Fruit fly (Drosophila melanogaster) whole organism, embryonic: Measurements from ENCODE around the gene TpnC25D.

ENCODE experiments used
- CG12942 ChIP-seq: fragments of 200-800 bp; sonication (Bioruptor generic); optimal IDR thresholded peaks from 3 replicates; lab custom pipeline; 2016; ENCODE audit warnings: missing biosample characterization, missing genetic modification characterization
- CG1603 ChIP-seq: fragments of 200-800 bp; sonication (Bioruptor generic); optimal IDR thresholded peaks from 2 replicates; lab custom pipeline; 2019; ENCODE audit warnings: missing biosample characterization, mild to moderate bottlenecking, missing genetic modification characterization, moderate library complexity
- CG2712 ChIP-seq: fragments of 200-800 bp; optimal IDR thresholded peaks from 3 replicates; lab custom pipeline; 2019; ENCODE audit warnings: missing biosample characterization, mild to moderate bottlenecking, missing genetic modification characterization, moderate library complexity
- CG4328 ChIP-seq: fragments of 200-800 bp; sonication (Bioruptor generic); optimal IDR thresholded peaks from 3 replicates; lab custom pipeline; 2017; ENCODE audit warnings: missing biosample characterization, missing genetic modification reagents, missing genetic modification characterization
- CG4424 ChIP-seq: fragments of 200-800 bp; sonication (Bioruptor generic); optimal IDR thresholded peaks from 3 replicates; lab custom pipeline; 2016; ENCODE audit warnings: missing biosample characterization, missing genetic modification characterization
- Ets97D ChIP-seq: fragments of 200-800 bp; sonication (Bioruptor generic); optimal IDR thresholded peaks from 3 replicates; lab custom pipeline; 2016; ENCODE audit warnings: missing biosample characterization, missing genetic modification characterization
- Six4 ChIP-seq: fragments of 200-800 bp; sonication (Bioruptor generic); optimal IDR thresholded peaks from 2 replicates; lab custom pipeline; 2016; ENCODE audit warnings: missing biosample characterization, missing genetic modification characterization
- bbx ChIP-seq: fragments of 200-800 bp; sonication (Bioruptor generic); IDR thresholded peaks from 2 replicates; pipeline ENCODE4 v1.3.6; 2022; ENCODE audit warnings: missing biosample characterization, missing genetic modification characterization; ENCODE audit not compliant: partially characterized antibody
- oc ChIP-seq: fragments of 200-800 bp; sonication (Bioruptor generic); optimal IDR thresholded peaks from 2 replicates; lab custom pipeline; 2018; ENCODE audit warnings: missing biosample characterization, mild to moderate bottlenecking, missing genetic modification characterization, moderate library complexity
- trh ChIP-seq: fragments of 200-800 bp; sonication (Bioruptor generic); optimal IDR thresholded peaks from 2 replicates; lab custom pipeline; 2016; ENCODE audit warnings: missing biosample characterization, missing genetic modification characterization
- ttk ChIP-seq: fragments of 200-800 bp; sonication (Bioruptor generic); IDR thresholded peaks from 2 replicates; pipeline ENCODE4 v2.1.2; 2022; ENCODE audit warnings: missing biosample characterization, missing genetic modification characterization

dm6 chr2L:5224724-5225319, 8.3 kb downstream of the TpnC25D start:
- TF ChIP-seq bbx (GFP tag; lab: Robert Waterston, UW): no peak
- TF ChIP-seq Six4 (GFP tag; lab: Kevin White, UChicago): no peak
- 0 out of 2 replicates have a peak, but pooled peaks have one; percentile 13 for TF ChIP-seq ttk (GFP tag; lab: Robert Waterston, UW)
- no peak for TF ChIP-seq Ets97D (GFP tag; lab: Kevin White, UChicago)
- TF ChIP-seq CG12942 (GFP tag; lab: Kevin White, UChicago): no peak
- TF ChIP-seq CG2712 (tag; lab: Kevin White, UChicago): no peak
- TF ChIP-seq CG4424: no peak
- TF ChIP-seq oc (tag; lab: Kevin White, UChicago): no peak
- TF ChIP-seq CG1603: no peak
- no peak for TF ChIP-seq trh (GFP tag; lab: Kevin White, UChicago)
- TF ChIP-seq CG4328 (GFP tag; lab: Kevin White, UChicago): no peak
